Fruit fly (Drosophila melanogaster) whole organism, embryonic: ENCODE results near the gene Gdh.

ENCODE experiments used
- ATbp ChIP-seq: fragments of 200-800 bp; sonication (Bioruptor generic); optimal IDR thresholded peaks from 2 replicates; lab custom pipeline; 2017; ENCODE audit warnings: missing biosample characterization, mild to moderate bottlenecking, missing genetic modification characterization, missing genetic modification reagents
- Atf-2 ChIP-seq: fragments of 200-800 bp; sonication (Bioruptor generic); optimal IDR thresholded peaks from 2 replicates; lab custom pipeline; 2016; ENCODE audit warnings: missing biosample characterization, missing genetic modification characterization
- B-H1 ChIP-seq: fragments of 200-800 bp; sonication (Bioruptor generic); IDR thresholded peaks from 3 replicates; pipeline ENCODE4 v1.3.6; 2022; ENCODE audit warnings: missing biosample characterization, missing genetic modification characterization
- B-H2 ChIP-seq: fragments of 200-800 bp; sonication (Bioruptor generic); optimal IDR thresholded peaks from 2 replicates; lab custom pipeline; 2018; ENCODE audit warnings: missing biosample characterization, mild to moderate bottlenecking, missing genetic modification characterization
- Blimp-1 ChIP-seq: fragments of 200-800 bp; sonication (Bioruptor generic); optimal IDR thresholded peaks from 3 replicates; lab custom pipeline; 2018; ENCODE audit warnings: missing biosample characterization, missing genetic modification characterization, mild to moderate bottlenecking, moderate library complexity, missing genetic modification reagents
- CG11093 ChIP-seq: fragments of 200-800 bp; sonication (Bioruptor generic); IDR thresholded peaks from 3 replicates; pipeline ENCODE4 v1.3.6; 2022; ENCODE audit warnings: missing biosample characterization, missing genetic modification characterization
- CG11398 ChIP-seq: fragments of 200-800 bp; sonication (Bioruptor generic); optimal IDR thresholded peaks from 2 replicates; lab custom pipeline; 2016; ENCODE audit warnings: missing biosample characterization, missing genetic modification characterization
- CG12299 ChIP-seq: fragments of 200-800 bp; sonication (Bioruptor generic); optimal IDR thresholded peaks from 2 replicates; lab custom pipeline; 2018; ENCODE audit warnings: missing biosample characterization, mild to moderate bottlenecking, missing genetic modification characterization
- CG12659 ChIP-seq: fragments of 200-800 bp; sonication (Bioruptor generic); optimal IDR thresholded peaks from 3 replicates; lab custom pipeline; 2017; ENCODE audit warnings: mild to moderate bottlenecking, missing biosample characterization, missing genetic modification reagents, missing genetic modification characterization
- CG13624 ChIP-seq: fragments of 200-800 bp; sonication (Bioruptor generic); optimal IDR thresholded peaks from 2 replicates; lab custom pipeline; 2016; ENCODE audit warnings: missing biosample characterization, missing genetic modification characterization
- CG14014 ChIP-seq: fragments of 200-800 bp; sonication (Bioruptor generic); IDR thresholded peaks from 2 replicates; pipeline ENCODE4 v1.3.6; 2022; ENCODE audit warnings: missing biosample characterization, missing genetic modification characterization
- CG14667 ChIP-seq: fragments of 200-800 bp; sonication (Bioruptor generic); IDR thresholded peaks from 2 replicates; pipeline ENCODE4 v1.3.6; 2022; ENCODE audit warnings: missing biosample characterization, missing genetic modification characterization
- CG15601 ChIP-seq: fragments of 200-800 bp; sonication (Bioruptor generic); optimal IDR thresholded peaks from 3 replicates; lab custom pipeline; 2019; ENCODE audit warnings: missing biosample characterization, mild to moderate bottlenecking, missing genetic modification characterization, moderate library complexity
- CG17385 ChIP-seq: fragments of 200-800 bp; sonication (Bioruptor generic); optimal IDR thresholded peaks from 3 replicates; lab custom pipeline; 2018; ENCODE audit warnings: missing biosample characterization, mild to moderate bottlenecking, missing genetic modification characterization
- CG17829 ChIP-seq: fragments of 200-800 bp; optimal IDR thresholded peaks from 2 replicates; lab custom pipeline; 2019; ENCODE audit warnings: missing biosample characterization, mild to moderate bottlenecking, missing genetic modification characterization, moderate library complexity
- CG1792 ChIP-seq: fragments of 200-800 bp; sonication (Bioruptor generic); optimal IDR thresholded peaks from 2 replicates; lab custom pipeline; 2016; ENCODE audit warnings: missing biosample characterization, missing genetic modification characterization
- CG18619 ChIP-seq: fragments of 200-800 bp; sonication (Bioruptor generic); optimal IDR thresholded peaks from 3 replicates; lab custom pipeline; 2017; ENCODE audit warnings: missing biosample characterization, mild to moderate bottlenecking, missing genetic modification characterization
- CG2678 ChIP-seq: fragments of 200-800 bp; sonication (Bioruptor generic); optimal IDR thresholded peaks from 3 replicates; lab custom pipeline; 2019; ENCODE audit warnings: missing biosample characterization, mild to moderate bottlenecking, missing genetic modification characterization, moderate library complexity
- CG2889 ChIP-seq: fragments of 200-800 bp; sonication (Bioruptor generic); IDR thresholded peaks from 3 replicates; pipeline ENCODE4 v1.3.6; 2022; ENCODE audit warnings: missing biosample characterization, missing genetic modification characterization
- CG3065 ChIP-seq: fragments of 200-800 bp; sonication (Bioruptor generic); optimal IDR thresholded peaks from 2 replicates; lab custom pipeline; 2016; ENCODE audit warnings: missing biosample characterization, missing genetic modification characterization
- CG3281 ChIP-seq: fragments of 200-800 bp; sonication (Bioruptor generic); optimal IDR thresholded peaks from 3 replicates; lab custom pipeline; 2017; ENCODE audit warnings: missing biosample characterization, mild to moderate bottlenecking, missing genetic modification characterization
- CG42726 ChIP-seq: fragments of 200-800 bp; sonication (Bioruptor generic); IDR thresholded peaks from 2 replicates; pipeline ENCODE4 v1.3.6; 2022; ENCODE audit warnings: missing biosample characterization, missing genetic modification characterization; ENCODE audit not compliant: partially characterized antibody
- CG6254 ChIP-seq: fragments of 200-800 bp; sonication (Bioruptor generic); optimal IDR thresholded peaks from 3 replicates; lab custom pipeline; 2017; ENCODE audit warnings: mild to moderate bottlenecking, missing biosample characterization, missing genetic modification reagents, missing genetic modification characterization
- CG7928 ChIP-seq: fragments of 200-800 bp; sonication (Bioruptor generic); optimal IDR thresholded peaks from 2 replicates; lab custom pipeline; 2017; ENCODE audit warnings: missing biosample characterization, mild to moderate bottlenecking, missing genetic modification characterization
- CG9727 ChIP-seq: fragments of 200-800 bp; sonication (Bioruptor generic); optimal IDR thresholded peaks from 3 replicates; lab custom pipeline; 2017; ENCODE audit warnings: missing biosample characterization, mild to moderate bottlenecking, missing genetic modification characterization
- Dp ChIP-seq: fragments of 200-800 bp; sonication (Bioruptor generic); optimal IDR thresholded peaks from 2 replicates; lab custom pipeline; 2018; ENCODE audit warnings: missing biosample characterization, mild to moderate bottlenecking, missing genetic modification characterization, moderate library complexity
- HLH54F ChIP-seq: fragments of 200-800 bp; sonication (Bioruptor generic); optimal IDR thresholded peaks from 3 replicates; lab custom pipeline; 2016; ENCODE audit warnings: missing biosample characterization, missing genetic modification characterization
- HLHmδ ChIP-seq: fragments of 200-800 bp; sonication (Bioruptor generic); optimal IDR thresholded peaks from 2 replicates; lab custom pipeline; 2018; ENCODE audit warnings: missing biosample characterization, mild to moderate bottlenecking, missing genetic modification characterization, moderate library complexity
- Hmr ChIP-seq: fragments of 200-800 bp; sonication (Bioruptor generic); optimal IDR thresholded peaks from 3 replicates; lab custom pipeline; 2017; ENCODE audit warnings: mild to moderate bottlenecking, missing biosample characterization, missing genetic modification reagents, missing genetic modification characterization
- Nf-YB ChIP-seq: fragments of 200-800 bp; sonication (Bioruptor generic); optimal IDR thresholded peaks from 3 replicates; lab custom pipeline; 2019; ENCODE audit warnings: missing biosample characterization, mild to moderate bottlenecking, missing genetic modification characterization, moderate library complexity
- PHDP ChIP-seq: fragments of 200-800 bp; sonication (Bioruptor generic); optimal IDR thresholded peaks from 3 replicates; lab custom pipeline; 2018; ENCODE audit warnings: missing biosample characterization, mild to moderate bottlenecking, missing genetic modification characterization, moderate library complexity
- abd-A ChIP-seq: fragments of 200-800 bp; sonication (Bioruptor generic); optimal IDR thresholded peaks from 3 replicates; lab custom pipeline; 2019; ENCODE audit warnings: missing biosample characterization, mild to moderate bottlenecking, missing genetic modification characterization, moderate library complexity
- aop ChIP-seq: fragments of 200-800 bp; sonication (Bioruptor generic); IDR thresholded peaks from 2 replicates; pipeline ENCODE4 v1.3.6; 2022; ENCODE audit warnings: missing biosample characterization, missing genetic modification characterization
- ara ChIP-seq: fragments of 200-800 bp; sonication (Bioruptor generic); IDR thresholded peaks from 2 replicates; pipeline ENCODE4 v1.3.6; 2022; ENCODE audit warnings: missing biosample characterization, missing genetic modification characterization
- ash1 ChIP-seq: fragments of 200-800 bp; sonication (Bioruptor generic); optimal IDR thresholded peaks from 2 replicates; lab custom pipeline; 2018; ENCODE audit warnings: missing biosample characterization, mild to moderate bottlenecking, missing genetic modification characterization
- bab2 ChIP-seq: fragments of 200-800 bp; sonication (Bioruptor generic); optimal IDR thresholded peaks from 2 replicates; lab custom pipeline; 2016; ENCODE audit warnings: missing biosample characterization, missing genetic modification characterization
- crc ChIP-seq: fragments of 200-800 bp; sonication (Bioruptor generic); optimal IDR thresholded peaks from 2 replicates; lab custom pipeline; 2016; ENCODE audit warnings: missing biosample characterization, missing genetic modification characterization
- danr ChIP-seq: fragments of 200-800 bp; sonication (Bioruptor generic); IDR thresholded peaks from 2 replicates; pipeline ENCODE4 v1.3.6; 2022; ENCODE audit warnings: missing biosample characterization, missing genetic modification characterization
- h ChIP-seq: fragments of >200 bp; optimal IDR thresholded peaks from 2 replicates; lab custom pipeline; 2017
- lbe ChIP-seq: fragments of 200-800 bp; sonication (Bioruptor generic); optimal IDR thresholded peaks from 2 replicates; lab custom pipeline; 2016; ENCODE audit warnings: missing biosample characterization, mild to moderate bottlenecking, missing genetic modification characterization
- mirr ChIP-seq: fragments of 200-800 bp; sonication (Bioruptor generic); optimal IDR thresholded peaks from 3 replicates; lab custom pipeline; 2018; ENCODE audit warnings: missing biosample characterization, mild to moderate bottlenecking, missing genetic modification characterization
- nau ChIP-seq: fragments of 200-800 bp; sonication (Bioruptor generic); optimal IDR thresholded peaks from 3 replicates; lab custom pipeline; 2017; ENCODE audit warnings: missing biosample characterization, mild to moderate bottlenecking, missing genetic modification characterization, missing genetic modification reagents
- odd ChIP-seq: fragments of 200-800 bp; sonication (Bioruptor generic); optimal IDR thresholded peaks from 2 replicates; lab custom pipeline; 2017; ENCODE audit warnings: missing biosample characterization, mild to moderate bottlenecking, missing genetic modification characterization
- run ChIP-seq: fragments of 200-800 bp; sonication (Bioruptor generic); optimal IDR thresholded peaks from 3 replicates; lab custom pipeline; 2018; ENCODE audit warnings: missing biosample characterization, mild to moderate bottlenecking, missing genetic modification characterization
- sc ChIP-seq, 3 experiments: fragments of >200 bp in 2 of 3; fragments of 200-800 bp in 1 of 3; sonication (Bioruptor generic) in 1 of 3; optimal IDR thresholded peaks; 2 replicates in 2 of 3; 3 replicates in 1 of 3; lab custom pipeline; 2017; ENCODE audit warnings: mild to moderate bottlenecking in 1 of 3, missing biosample characterization in 1 of 3, missing genetic modification characterization in 1 of 3, missing genetic modification reagents in 1 of 3
- seq ChIP-seq: fragments of 200-800 bp; sonication (Bioruptor generic); IDR thresholded peaks from 2 replicates; pipeline ENCODE4 v1.3.6; 2022; ENCODE audit warnings: missing biosample characterization, missing genetic modification characterization
- shn ChIP-seq: fragments of 200-800 bp; sonication (Bioruptor generic); optimal IDR thresholded peaks from 3 replicates; lab custom pipeline; 2016; ENCODE audit warnings: missing biosample characterization, missing genetic modification characterization
- sr ChIP-seq: fragments of 200-800 bp; sonication (Bioruptor generic); IDR thresholded peaks from 3 replicates; pipeline ENCODE4 v1.3.6; 2022; ENCODE audit warnings: missing biosample characterization, missing genetic modification characterization
- tio ChIP-seq: fragments of 200-800 bp; sonication (Bioruptor generic); optimal IDR thresholded peaks from 2 replicates; lab custom pipeline; 2017; ENCODE audit warnings: missing biosample characterization, missing genetic modification characterization, inconsistent platforms
- wek ChIP-seq: fragments of 200-800 bp; sonication (Bioruptor generic); optimal IDR thresholded peaks from 3 replicates; lab custom pipeline; 2018; ENCODE audit warnings: missing biosample characterization, mild to moderate bottlenecking, missing genetic modification characterization, moderate library complexity
- zen ChIP-seq: fragments of 200-800 bp; sonication (Bioruptor generic); optimal IDR thresholded peaks from 3 replicates; lab custom pipeline; 2018; ENCODE audit warnings: missing biosample characterization, mild to moderate bottlenecking, missing genetic modification characterization, moderate library complexity

Gene Gdh

dm6 chr3R:23887096-23887421 is 55.8 kb downstream of the Gdh start (continued):
- TF ChIP-seq CG13624 (GFP tag; lab: Kevin White, UChicago) (peak; percentile 24), bab2 (GFP tag; lab: Kevin White, UChicago) (peak; percentile 52), ara (peak; percentile 97), CG17385 (GFP tag; lab: Kevin White, UChicago) (peak; percentile 88), PHDP (tag; lab: Kevin White, UChicago) (peak; percentile 94), lbe (GFP tag; lab: Kevin White, UChicago) (peak; percentile 86), B-H1 (GFP tag; lab: Robert Waterston, UW) (peak; percentile 88), danr (GFP tag; lab: Robert Waterston, UW) (peak; percentile 81), CG14014 (GFP tag; lab: Robert Waterston, UW) (peak; percentile 90), CG11398 (GFP tag; lab: Kevin White, UChicago) (no peak), CG2889 (peak; percentile 88), crc (no peak), HLHmδ (GFP tag; lab: Kevin White, UChicago) (no peak), CG7928 (GFP tag; lab: Kevin White, UChicago) (peak; percentile 15), HLH54F (peak; percentile 11), run (tag; lab: Kevin White, UChicago) (peak; percentile 79), Blimp-1 (GFP tag; lab: Kevin White, UChicago) (peak; percentile 98), CG2678 (peak; percentile 94), CG12299 (tag; lab: Kevin White, UChicago) (peak; percentile 90), zen (tag; lab: Kevin White, UChicago) (peak; percentile 94), CG3281 (GFP tag; lab: Kevin White, UChicago) (peak; percentile 72), seq (GFP tag; lab: Robert Waterston, UW) (peak; percentile 86), Hmr (peak; percentile 67), CG42726 (GFP tag; lab: Robert Waterston, UW) (no peak), abd-A (tag; lab: Kevin White, UChicago) (no peak), h (lab: Kevin White, UChicago) (no peak), ash1 (GFP tag; lab: Kevin White, UChicago) (no peak), CG14667 (GFP tag; lab: Robert Waterston, UW) (peak; percentile 93), CG15601 (tag; lab: Kevin White, UChicago) (peak; percentile 96), mirr (GFP tag; lab: Kevin White, UChicago) (no peak), CG9727 (peak; percentile 94), CG18619 (peak; percentile 79), CG1792 (no peak), sr (GFP tag; lab: Robert Waterston, UW) (peak; percentile 46; the same call in 2 of the 3 replicates), shn (no peak), CG11093 (GFP tag; lab: Robert Waterston, UW) (peak; percentile 83), aop (no peak), nau (peak; percentile 78), Dp (GFP tag; lab: Kevin White, UChicago) (no peak), CG6254 (GFP tag; lab: Kevin White, UChicago) (peak; percentile 91), Nf-YB (peak; percentile 80), CG12659 (peak; percentile 86), odd (GFP tag; lab: Kevin White, UChicago) (peak; percentile 73), tio (GFP tag; lab: Kevin White, UChicago) (peak; percentile 86), sc (optimal IDR thresholded peaks at IDR 0.05; lab: Kevin White, UChicago) (no peak), sc (GFP tag; optimal IDR thresholded peaks at IDR 0.05; lab: Kevin White, UChicago) (peak; percentile 94), Atf-2 (GFP tag; lab: Kevin White, UChicago) (peak; percentile 35), wek (GFP tag; lab: Kevin White, UChicago) (peak; percentile 13), CG17829 (peak; percentile 98), CG3065 (GFP tag; lab: Kevin White, UChicago) (peak; percentile 69), B-H2 (GFP tag; lab: Kevin White, UChicago) (no peak), ATbp (GFP tag; lab: Kevin White, UChicago) (peak; percentile 90)
